Worm (Caenorhabditis elegans) whole organism, midembryonic: ENCODE measurements around the gene tftc-5.

Experiments
- T22C8.4 ChIP-seq: fragments of 200-800 bp; sonication (Bioruptor generic); IDR thresholded peaks from 2 replicates; pipeline ENCODE4 v1.3.6; 2022; ENCODE audit warnings: missing genetic modification characterization, missing compliant biosample characterization
- cog-1 ChIP-seq: sonication (generic microtip); optimal IDR thresholded peaks from 2 replicates; lab custom pipeline; 2016; ENCODE audit warnings: missing genetic modification characterization, missing compliant biosample characterization
- flt-1 ChIP-seq: fragments of 200-800 bp; sonication (Bioruptor generic); IDR thresholded peaks from 2 replicates; pipeline ENCODE4 v1.3.6; 2022; ENCODE audit warnings: missing genetic modification characterization, missing compliant biosample characterization
- klf-2 ChIP-seq: fragments of 200-800 bp; sonication (Bioruptor generic); conservative IDR thresholded peaks from 2 replicates; pipeline ENCODE4 v1.3.6; 2022; ENCODE audit warnings: missing genetic modification reagents, missing genetic modification characterization, missing compliant biosample characterization
- med-1 ChIP-seq: sonication (generic microtip); optimal IDR thresholded peaks from 2 replicates; lab custom pipeline; 2017; ENCODE audit warnings: missing genetic modification characterization, mild to moderate bottlenecking, missing compliant biosample characterization, antibody characterized with exemption, missing genetic modification reagents; ENCODE audit not compliant: insufficient read depth
- ref-1 ChIP-seq: fragments of 200-800 bp; sonication (Bioruptor generic); conservative IDR thresholded peaks from 2 replicates; pipeline ENCODE4 v1.3.6; 2022; ENCODE audit warnings: missing genetic modification reagents, missing genetic modification characterization, missing compliant biosample characterization
- tab-1 ChIP-seq: fragments of 200-800 bp; sonication (Bioruptor generic); IDR thresholded peaks from 2 replicates; pipeline ENCODE4 v1.3.6; 2022; ENCODE audit warnings: missing genetic modification characterization, missing compliant biosample characterization
- ztf-23 ChIP-seq: fragments of 200-800 bp; sonication (Bioruptor generic); IDR thresholded peaks from 2 replicates; pipeline ENCODE4 v1.3.6; 2022; ENCODE audit warnings: missing genetic modification reagents, missing genetic modification characterization, missing compliant biosample characterization
- ztf-29 ChIP-seq: fragments of 200-800 bp; sonication (Bioruptor generic); IDR thresholded peaks from 2 replicates; pipeline ENCODE4 v1.3.6; 2022; ENCODE audit warnings: missing genetic modification reagents, missing genetic modification characterization, missing compliant biosample characterization

ce11 chrIII:3979980-3980631 lies 41.9 kb upstream of the tftc-5 start:
- TF ChIP-seq cog-1 (tag; lab: Kevin White, UChicago) (no peak), flt-1 (GFP tag; lab: Robert Waterston, UW) (no peak), tab-1 (GFP tag; lab: Robert Waterston, UW) (no peak), T22C8.4 (GFP tag; lab: Robert Waterston, UW) (no peak), ztf-29 (GFP tag; lab: Robert Waterston, UW) (no peak), ztf-23 (GFP tag; lab: Robert Waterston, UW) (no peak), klf-2 (no peak), med-1 (no peak), ref-1 (GFP tag; lab: Robert Waterston, UW) (no peak)
